Worm (Caenorhabditis elegans): ENCODE results near the gene cnd-1.

ce11 chrIII:5225321-5225720 lies 19.1 kb downstream of the cnd-1 start, which contains the start of gene nex-1:
- no peak for TF ChIP-seq klf-2 (GFP tag; conservative IDR thresholded peaks at IDR 0.05)
- no peak for TF ChIP-seq flt-1 (GFP tag; IDR thresholded peaks at IDR 0.05)
- no peak for TF ChIP-seq T22C8.4 (GFP tag; IDR thresholded peaks at IDR 0.05)
- TF ChIP-seq cog-1 (tag; optimal IDR thresholded peaks at IDR 0.05) = no peak
- no peak for TF ChIP-seq ztf-23 (GFP tag; IDR thresholded peaks at IDR 0.05)
- no peak for TF ChIP-seq tab-1 (GFP tag; IDR thresholded peaks at IDR 0.05)
- no peak for TF ChIP-seq ztf-29 (GFP tag; IDR thresholded peaks at IDR 0.05)
- no peak for TF ChIP-seq med-1 (GFP tag; optimal IDR thresholded peaks at IDR 0.05; ENCODE audit: insufficient read depth)
- TF ChIP-seq ref-1 (GFP tag; conservative IDR thresholded peaks at IDR 0.05) = no peak

Data from whole organism, midembryonic.